Fruit fly (Drosophila melanogaster) whole organism, embryonic: ENCODE results near the gene Ddc.

Source experiments
- ATbp ChIP-seq: fragments of 200-800 bp; sonication (Bioruptor generic); optimal IDR thresholded peaks from 2 replicates; lab custom pipeline; 2017; ENCODE audit warnings: missing biosample characterization, mild to moderate bottlenecking, missing genetic modification characterization, missing genetic modification reagents
- Adf1 ChIP-seq: fragments of 200-800 bp; sonication (Bioruptor generic); IDR thresholded peaks from 2 replicates; pipeline ENCODE4 v1.3.6; 2022; ENCODE audit warnings: missing biosample characterization, missing genetic modification characterization
- Bgb ChIP-seq: fragments of 200-800 bp; sonication (Bioruptor generic); IDR thresholded peaks from 2 replicates; pipeline ENCODE4 v1.3.6; 2022; ENCODE audit warnings: missing biosample characterization, missing genetic modification characterization; ENCODE audit not compliant: partially characterized antibody
- CG10321 ChIP-seq: fragments of 200-800 bp; sonication (Bioruptor generic); IDR thresholded peaks from 2 replicates; pipeline ENCODE4 v1.3.6; 2022; ENCODE audit warnings: missing biosample characterization, missing genetic modification characterization
- CG11247 ChIP-seq: fragments of 200-800 bp; sonication (Bioruptor generic); IDR thresholded peaks from 2 replicates; pipeline ENCODE4 v1.3.6; 2022; ENCODE audit warnings: missing biosample characterization, missing genetic modification characterization
- CG12071 ChIP-seq: fragments of 200-800 bp; sonication (Bioruptor generic); optimal IDR thresholded peaks from 3 replicates; lab custom pipeline; 2018; ENCODE audit warnings: missing biosample characterization, mild to moderate bottlenecking, missing genetic modification characterization
- CG12744 ChIP-seq: fragments of 200-800 bp; sonication (Bioruptor generic); optimal IDR thresholded peaks from 2 replicates; lab custom pipeline; 2016; ENCODE audit warnings: missing biosample characterization, missing genetic modification characterization
- CG13624 ChIP-seq: fragments of 200-800 bp; sonication (Bioruptor generic); optimal IDR thresholded peaks from 2 replicates; lab custom pipeline; 2016; ENCODE audit warnings: missing biosample characterization, missing genetic modification characterization
- CG14860 ChIP-seq: fragments of 200-800 bp; sonication (Bioruptor generic); IDR thresholded peaks from 3 replicates; pipeline ENCODE4 v1.3.6; 2022; ENCODE audit warnings: missing biosample characterization, missing genetic modification characterization; ENCODE audit not compliant: partially characterized antibody
- CG17612 ChIP-seq: fragments of 200-800 bp; sonication (Bioruptor generic); IDR thresholded peaks from 2 replicates; pipeline ENCODE4 v1.3.6; 2022; ENCODE audit warnings: missing biosample characterization, missing genetic modification characterization
- CG18262 ChIP-seq: fragments of 200-800 bp; optimal IDR thresholded peaks from 3 replicates; lab custom pipeline; 2019; ENCODE audit warnings: missing biosample characterization, mild to moderate bottlenecking, missing genetic modification characterization, moderate library complexity
- CG3726 ChIP-seq: fragments of 200-800 bp; sonication (Bioruptor generic); IDR thresholded peaks from 3 replicates; pipeline ENCODE4, ENCODE4 v1.3.6; 2022; ENCODE audit warnings: missing biosample characterization, missing genetic modification characterization
- CG5953 ChIP-seq: fragments of 200-800 bp; sonication (Bioruptor generic); IDR thresholded peaks from 2 replicates; pipeline ENCODE4 v1.3.6; 2022; ENCODE audit warnings: missing biosample characterization, missing genetic modification characterization
- CG6175 ChIP-seq: fragments of 200-800 bp; sonication (Bioruptor generic); IDR thresholded peaks from 3 replicates; pipeline ENCODE4 v1.3.6; 2022; ENCODE audit warnings: missing biosample characterization, missing genetic modification characterization
- CG6791 ChIP-seq: fragments of 200-800 bp; sonication (Bioruptor generic); IDR thresholded peaks from 3 replicates; pipeline ENCODE4 v1.3.6; 2022; ENCODE audit warnings: missing biosample characterization, missing genetic modification characterization; ENCODE audit not compliant: partially characterized antibody
- Eip74EF ChIP-seq, 2 experiments: fragments of 200-800 bp in 1 of 2; fragments of >200 bp in 1 of 2; sonication (Bioruptor generic) in 1 of 2; optimal IDR thresholded peaks; 2 replicates each; lab custom pipeline; 2017 to 2019; ENCODE audit warnings: missing biosample characterization in 2 of 2, missing genetic modification characterization in 2 of 2, mild to moderate bottlenecking in 1 of 2, moderate library complexity in 1 of 2
- HLH3B ChIP-seq: fragments of 200-800 bp; sonication (Bioruptor generic); IDR thresholded peaks from 2 replicates; pipeline ENCODE4 v1.3.6; 2022; ENCODE audit warnings: missing biosample characterization, missing genetic modification characterization
- Hmr ChIP-seq: fragments of 200-800 bp; sonication (Bioruptor generic); optimal IDR thresholded peaks from 3 replicates; lab custom pipeline; 2017; ENCODE audit warnings: mild to moderate bottlenecking, missing biosample characterization, missing genetic modification reagents, missing genetic modification characterization
- Jarid2 ChIP-seq: fragments of 200-800 bp; sonication (Bioruptor generic); optimal IDR thresholded peaks from 3 replicates; lab custom pipeline; 2017; ENCODE audit warnings: mild to moderate bottlenecking, missing biosample characterization, missing genetic modification reagents, missing genetic modification characterization
- Kr ChIP-seq: fragments of 200-800 bp; sonication (Bioruptor generic); optimal IDR thresholded peaks from 2 replicates; lab custom pipeline; 2017; ENCODE audit warnings: missing biosample characterization, mild to moderate bottlenecking, missing genetic modification characterization
- Med ChIP-seq: fragments of 200-800 bp; sonication (Bioruptor generic); peaks from one replicate; lab custom pipeline; 2016; ENCODE audit warnings: missing biosample characterization, missing genetic modification characterization, mild to moderate bottlenecking, inconsistent platforms, moderate library complexity
- Mrtf ChIP-seq: fragments of 200-800 bp; sonication (Bioruptor generic); IDR thresholded peaks from 3 replicates; pipeline ENCODE4 v1.3.6; 2022; ENCODE audit warnings: missing biosample characterization, missing genetic modification characterization
- Rx ChIP-seq: fragments of 200-800 bp; sonication (Bioruptor generic); IDR thresholded peaks from 2 replicates; pipeline ENCODE4 v1.3.6; 2022; ENCODE audit warnings: missing biosample characterization, missing genetic modification characterization
- Sin3A ChIP-seq: fragments of >200 bp; optimal IDR thresholded peaks from 2 replicates; lab custom pipeline; 2018
- Trl ChIP-seq, 3 experiments: fragments of >200 bp in 2 of 3; fragments of 200-800 bp in 1 of 3; sonication (Bioruptor generic) in 1 of 3; optimal IDR thresholded peaks; 2 replicates in 1 of 3; 3 replicates in 2 of 3; lab custom pipeline; 2016 to 2017; ENCODE audit warnings: missing biosample characterization in 1 of 3, missing genetic modification characterization in 1 of 3
- Usf ChIP-seq: fragments of 200-800 bp; sonication (Bioruptor generic); optimal IDR thresholded peaks from 2 replicates; lab custom pipeline; 2017; ENCODE audit warnings: missing genotype, missing biosample characterization, missing genetic modification characterization
- abd-A ChIP-seq: fragments of 200-800 bp; sonication (Bioruptor generic); optimal IDR thresholded peaks from 3 replicates; lab custom pipeline; 2019; ENCODE audit warnings: missing biosample characterization, mild to moderate bottlenecking, missing genetic modification characterization, moderate library complexity
- chinmo ChIP-seq: fragments of 200-800 bp; sonication (Bioruptor generic); IDR thresholded peaks from 4 replicates; pipeline ENCODE4 v1.3.6; 2022; ENCODE audit warnings: missing biosample characterization, missing genetic modification characterization; ENCODE audit not compliant: partially characterized antibody
- dysf ChIP-seq: fragments of 200-800 bp; sonication (Bioruptor generic); IDR thresholded peaks from 3 replicates; pipeline ENCODE4 v1.3.6; 2022; ENCODE audit warnings: missing biosample characterization, missing genetic modification characterization
- eve ChIP-seq, 2 experiments: fragments of >200 bp; optimal IDR thresholded peaks; 2 replicates each; lab custom pipeline; 2017; ENCODE audit warnings: missing biosample characterization in 2 of 2, missing genetic modification characterization in 2 of 2
- ewg ChIP-seq: fragments of 200-800 bp; sonication (Bioruptor generic); optimal IDR thresholded peaks from 3 replicates; lab custom pipeline; 2017; ENCODE audit warnings: mild to moderate bottlenecking, missing biosample characterization, missing genetic modification reagents, missing genetic modification characterization
- jigr1 ChIP-seq: fragments of 200-800 bp; sonication (Bioruptor generic); IDR thresholded peaks from 3 replicates; pipeline ENCODE4 v1.3.6; 2022; ENCODE audit warnings: missing biosample characterization, missing genetic modification characterization
- lmd ChIP-seq: fragments of 200-800 bp; sonication (Bioruptor generic); IDR thresholded peaks from 2 replicates; pipeline ENCODE4 v1.3.6; 2022; ENCODE audit warnings: missing biosample characterization, missing genetic modification characterization
- lov ChIP-seq, 2 experiments: fragments of 200-800 bp in 1 of 2; fragments of >200 bp in 1 of 2; sonication (Bioruptor generic) in 1 of 2; IDR thresholded peaks in 1 of 2; optimal IDR thresholded peaks in 1 of 2; 2 replicates in 1 of 2; 3 replicates in 1 of 2; pipeline versions ENCODE4 v1.3.6 to Lab custom; 2017 to 2022; ENCODE audit warnings: missing biosample characterization in 1 of 2, missing genetic modification characterization in 1 of 2
- mld ChIP-seq: fragments of 200-800 bp; sonication (Bioruptor generic); IDR thresholded peaks from 3 replicates; pipeline ENCODE4 v1.3.6; 2022; ENCODE audit warnings: missing biosample characterization, missing genetic modification characterization; ENCODE audit not compliant: partially characterized antibody
- pros ChIP-seq: fragments of 200-800 bp; sonication (Bioruptor generic); optimal IDR thresholded peaks from 3 replicates; lab custom pipeline; 2019; ENCODE audit warnings: missing biosample characterization, mild to moderate bottlenecking, missing genetic modification characterization, moderate library complexity
- pum ChIP-seq: fragments of 200-800 bp; sonication (Bioruptor generic); optimal IDR thresholded peaks from 2 replicates; lab custom pipeline; 2016; ENCODE audit warnings: missing biosample characterization, missing genetic modification characterization
- rib ChIP-seq: fragments of 200-800 bp; sonication (Bioruptor generic); IDR thresholded peaks from 2 replicates; pipeline ENCODE4 v1.3.6; 2022; ENCODE audit warnings: missing biosample characterization, missing genetic modification characterization
- sd ChIP-seq: fragments of 200-800 bp; sonication (Bioruptor generic); optimal IDR thresholded peaks from 3 replicates; lab custom pipeline; 2018; ENCODE audit warnings: missing biosample characterization, mild to moderate bottlenecking, missing genetic modification characterization, moderate library complexity
- sens ChIP-seq: fragments of 200-800 bp; sonication (Bioruptor generic); peaks from one replicate; lab custom pipeline; 2016; ENCODE audit warnings: missing biosample characterization, missing genetic modification characterization
- sima ChIP-seq: fragments of 200-800 bp; sonication (Bioruptor generic); optimal IDR thresholded peaks from 2 replicates; lab custom pipeline; 2016; ENCODE audit warnings: missing biosample characterization, missing genetic modification characterization
- sqz ChIP-seq: fragments of 200-800 bp; sonication (Bioruptor generic); optimal IDR thresholded peaks from 3 replicates; lab custom pipeline; 2018; ENCODE audit warnings: missing biosample characterization, mild to moderate bottlenecking, missing genetic modification characterization
- sug ChIP-seq: fragments of 200-800 bp; optimal IDR thresholded peaks from 2 replicates; lab custom pipeline; 2019; ENCODE audit warnings: missing biosample characterization, mild to moderate bottlenecking, missing genetic modification characterization, moderate library complexity
- usp ChIP-seq: fragments of >200 bp; optimal IDR thresholded peaks from 2 replicates; lab custom pipeline; 2017; ENCODE audit warnings: missing biosample characterization, missing genetic modification characterization
- vnd ChIP-seq: fragments of 200-800 bp; sonication (Bioruptor generic); IDR thresholded peaks from 3 replicates; pipeline ENCODE4 v1.3.6; 2022; ENCODE audit warnings: missing biosample characterization, missing genetic modification characterization; ENCODE audit not compliant: partially characterized antibody

Ddc gene

DNA sequence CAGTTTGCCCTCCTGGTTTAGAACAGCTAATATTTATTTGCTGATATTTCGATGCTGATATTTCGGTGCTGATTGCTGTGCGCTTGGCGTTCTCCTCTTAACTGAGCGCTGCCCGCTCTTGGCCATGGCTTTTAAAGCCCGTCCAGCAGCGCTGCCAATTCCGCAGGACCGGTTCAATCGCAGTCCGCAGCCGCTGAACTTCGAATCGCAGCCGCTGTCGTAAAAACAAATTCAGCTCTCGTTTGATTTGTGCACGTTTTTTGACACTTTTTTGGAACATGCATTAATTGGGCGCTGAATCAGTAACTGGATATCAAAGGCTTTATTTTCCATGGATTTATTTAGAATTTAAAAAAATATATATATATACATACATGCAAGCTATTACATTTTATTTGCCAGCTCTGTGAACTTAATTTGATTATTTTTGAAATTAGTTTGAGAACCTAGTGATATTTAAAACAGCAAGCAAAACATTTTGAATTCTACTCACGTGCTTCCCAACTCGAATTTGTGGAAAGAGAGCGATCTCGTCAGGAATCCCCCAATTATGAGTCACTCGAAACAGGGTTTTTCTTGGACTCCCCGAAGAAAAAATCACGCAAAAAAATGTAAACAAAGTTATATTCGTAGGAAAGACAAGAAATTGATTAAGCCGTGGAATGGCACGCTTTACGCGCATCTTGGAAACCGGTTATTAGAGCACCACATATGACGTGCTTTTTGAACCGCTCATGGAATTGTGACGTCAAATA is at the start of gene Ddc (continued):
- no peak for TF ChIP-seq Eip74EF (GFP tag; optimal IDR thresholded peaks at IDR 0.05; lab: Kevin White, UChicago)
- no peak for TF ChIP-seq pum
- no peak for TF ChIP-seq eve (GFP tag; optimal IDR thresholded peaks at IDR 0.05; lab: Kevin White, UChicago)
- TF ChIP-seq CG12071 (GFP tag; lab: Kevin White, UChicago) = no peak
- peak; percentile 11 for TF ChIP-seq sd (tag; lab: Kevin White, UChicago)
- TF ChIP-seq HLH3B = no peak
- no peak for TF ChIP-seq Jarid2 (GFP tag; lab: Kevin White, UChicago)
- peak; percentile 76 for TF ChIP-seq Adf1
- 0 out of 2 replicates have a peak, but pooled peaks have one; percentile 28 for TF ChIP-seq CG11247 (GFP tag; lab: Robert Waterston, UW)
- TF ChIP-seq chinmo = peak; percentile 83; the same call in 1 of the 4 replicates
- no peak for TF ChIP-seq jigr1 (GFP tag; lab: Robert Waterston, UW)
- no peak for TF ChIP-seq usp
- peak; percentile 5 for TF ChIP-seq Hmr (GFP tag; lab: Kevin White, UChicago)
- peak; percentile 39 for TF ChIP-seq Bgb (GFP tag; lab: Robert Waterston, UW)
- peak; percentile 12; the same call in 1 of the 2 replicates for TF ChIP-seq lmd (GFP tag; lab: Robert Waterston, UW)

DNA sequence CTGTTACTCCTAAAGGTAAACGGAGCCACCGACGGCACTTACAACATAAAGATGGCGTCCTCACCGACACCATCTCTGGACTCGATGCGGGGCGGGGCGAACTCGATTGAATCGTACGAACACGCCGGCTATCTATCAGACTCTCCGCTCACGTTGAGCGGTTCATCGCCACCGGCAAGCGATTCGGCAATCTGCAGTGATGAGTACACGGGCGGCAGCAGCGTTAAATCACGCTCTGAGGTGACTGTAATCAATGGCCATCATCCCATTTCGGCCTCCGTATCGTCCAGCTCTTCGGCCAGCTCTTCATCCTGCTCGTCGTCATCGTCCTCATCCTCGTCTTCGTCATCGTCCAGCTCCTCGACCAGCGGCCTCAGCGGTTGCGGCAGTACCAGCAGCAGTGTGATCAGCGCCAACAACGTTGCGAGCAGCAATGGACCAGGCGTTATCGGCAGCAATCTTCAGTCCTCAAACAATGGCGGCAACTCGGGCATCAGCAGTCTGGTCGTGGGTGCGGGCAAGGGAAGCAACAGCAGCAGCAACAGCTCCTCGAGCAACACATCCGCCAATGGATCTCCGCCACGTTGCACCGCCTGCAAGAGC is 48.1 kb upstream of the Ddc start:
- TF ChIP-seq CG6175 (GFP tag; lab: Robert Waterston, UW) (no peak), CG6791 (GFP tag; lab: Robert Waterston, UW) (no peak), rib (no peak), Rx (no peak), Med (peak; percentile 35), mld (0 out of 3 replicates have a peak, but pooled peaks have one; percentile 14)

DNA sequence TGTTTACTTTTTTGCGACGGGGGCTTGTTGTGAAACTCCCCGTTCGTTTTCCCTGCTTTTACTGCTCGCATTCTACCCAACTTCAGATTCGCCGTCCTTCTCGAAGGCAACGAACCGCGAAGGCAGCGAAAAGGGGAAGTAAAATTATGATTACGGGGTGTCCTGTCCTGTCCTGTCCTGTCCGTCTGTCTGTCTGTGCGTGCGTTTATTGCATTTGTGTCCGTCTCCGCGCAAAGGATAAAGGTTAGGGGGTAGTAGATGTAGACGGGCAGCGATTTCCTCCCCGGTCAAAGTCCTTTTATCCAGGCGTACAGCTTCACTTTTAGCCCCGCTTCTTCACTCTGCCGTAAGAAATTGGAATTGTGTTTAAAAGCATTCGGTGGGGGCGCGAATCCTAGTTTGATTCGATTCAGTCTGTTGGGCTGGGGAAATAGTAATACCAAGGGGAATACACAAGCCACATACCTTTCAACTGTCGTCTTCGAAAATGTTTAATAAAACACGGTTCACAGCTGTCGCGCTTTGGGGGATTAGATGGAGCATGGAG is 47.1 kb upstream of the Ddc start:
- peak; percentile 88 for TF ChIP-seq abd-A (tag; lab: Kevin White, UChicago)
- TF ChIP-seq sens (GFP tag; lab: Kevin White, UChicago) = peak; percentile 46
- peak; percentile 96 for TF ChIP-seq pros (GFP tag; lab: Kevin White, UChicago)
- TF ChIP-seq Med = peak; percentile 71
- no peak for TF ChIP-seq ewg
- TF ChIP-seq lov (optimal IDR thresholded peaks at IDR 0.05; lab: Kevin White, UChicago) = no peak
- 0 out of 3 replicates have a peak, but pooled peaks have one; percentile 18 for TF ChIP-seq lov (GFP tag; IDR thresholded peaks at IDR 0.05; lab: Robert Waterston, UW)
- TF ChIP-seq dysf (GFP tag; lab: Robert Waterston, UW) = no peak
- no peak for TF ChIP-seq sima
- TF ChIP-seq CG17612 = no peak
- TF ChIP-seq Adf1 = peak; percentile 8; the same call in 1 of the 2 replicates
- TF ChIP-seq sqz (GFP tag; lab: Kevin White, UChicago) = peak; percentile 39
- TF ChIP-seq Trl (optimal IDR thresholded peaks at IDR 0.05; lab: Kevin White, UChicago) = no peak
- no peak for TF ChIP-seq Trl (GFP tag; optimal IDR thresholded peaks at IDR 0.05; lab: Kevin White, UChicago)
- TF ChIP-seq, all 482 proteins: peak for 7

DNA sequence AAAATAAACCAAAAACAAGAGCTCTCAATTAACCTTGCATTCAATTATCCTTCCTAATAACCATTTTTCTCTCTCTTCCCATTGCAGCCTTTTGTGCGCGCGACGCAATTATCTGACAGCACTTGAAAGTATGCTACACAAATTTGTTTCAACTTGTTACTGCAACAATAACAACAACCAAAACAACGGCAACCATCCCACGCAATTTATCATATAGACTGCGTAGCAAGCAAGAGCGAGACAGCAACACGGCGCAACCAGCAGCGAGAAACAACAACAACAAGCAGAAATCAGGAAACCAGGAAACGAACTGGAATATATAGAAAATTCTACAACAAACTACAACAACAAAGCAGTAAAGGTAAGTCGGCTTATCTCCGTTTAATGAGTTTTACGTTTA is 45.9 kb upstream of the Ddc start:
- TF ChIP-seq CG18262 (tag; lab: Kevin White, UChicago) (no peak), CG14860 (GFP tag; lab: Robert Waterston, UW) (no peak), CG5953 (GFP tag; lab: Robert Waterston, UW) (no peak), Sin3A (lab: Kevin White, UChicago) (no peak), CG12744 (no peak), Kr (no peak), CG13624 (GFP tag; lab: Kevin White, UChicago) (peak; percentile 83), Mrtf (GFP tag; lab: Robert Waterston, UW) (no peak), CG3726 (GFP tag; lab: Robert Waterston, UW) (no peak), CG10321 (peak; percentile 85), sug (tag; lab: Kevin White, UChicago) (peak; percentile 22), vnd (GFP tag; lab: Robert Waterston, UW) (no peak), ATbp (GFP tag; lab: Kevin White, UChicago) (no peak), Usf (no peak)
